Fruit fly (Drosophila melanogaster): ENCODE data around the gene Cad87A.

Gene Cad87A

DNA sequence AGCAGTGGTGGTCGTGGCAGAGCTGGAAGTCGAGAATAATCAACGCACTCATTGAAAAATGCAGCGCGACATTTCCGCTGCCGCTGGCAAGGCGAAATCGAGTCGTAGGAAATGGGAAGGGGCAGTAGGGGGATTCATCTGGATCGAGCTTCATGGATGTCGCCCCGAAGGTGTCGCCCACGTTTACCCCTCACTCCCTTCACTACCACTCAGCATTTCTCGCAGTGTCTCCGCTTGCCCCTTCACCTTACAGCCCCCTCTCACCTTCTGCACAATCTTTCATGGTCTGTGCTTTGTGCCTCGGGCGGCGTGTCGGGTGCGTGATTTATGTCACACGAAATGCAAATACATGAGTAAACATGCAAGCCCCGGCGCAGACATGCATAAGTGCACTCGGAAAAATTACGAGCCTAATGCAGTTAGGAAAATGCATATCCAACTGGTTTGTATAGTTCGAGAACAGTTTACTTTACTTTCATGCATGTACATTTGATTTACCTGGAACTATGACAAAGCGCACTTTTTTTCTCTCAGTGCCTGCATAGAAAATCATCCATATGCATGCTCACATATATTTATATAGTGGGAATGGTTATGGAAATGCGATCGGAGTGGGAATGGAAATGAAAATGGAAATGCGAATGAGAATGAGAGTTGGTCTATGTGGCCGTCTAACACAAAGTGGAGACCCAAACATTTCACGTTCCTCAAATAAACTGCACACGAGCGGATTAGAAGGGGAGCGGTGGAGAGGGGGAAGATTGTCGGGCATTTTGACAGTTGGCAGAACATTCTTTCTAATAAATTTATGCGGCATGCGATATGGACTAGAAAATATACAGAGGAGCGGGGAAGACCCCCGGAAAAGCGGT is 99.3 kb downstream of the Cad87A start (continued):
- TF ChIP-seq ase (GFP tag; IDR thresholded peaks at IDR 0.05) (peak; percentile 90), CG9932 (GFP tag; IDR thresholded peaks at IDR 0.05) (no peak), CG7963 (GFP tag; IDR thresholded peaks at IDR 0.05; ENCODE audit: partially characterized antibody) (no peak), CG43689 (GFP tag; IDR thresholded peaks at IDR 0.05) (peak; percentile 68; the same call in 1 of the 2 replicates), CG18599 (GFP tag; optimal IDR thresholded peaks at IDR 0.05) (peak; percentile 76), sug (tag; optimal IDR thresholded peaks at IDR 0.05) (peak; percentile 33), BEAF-32 (GFP tag; optimal IDR thresholded peaks at IDR 0.05) (no peak), CG11723 (GFP tag; optimal IDR thresholded peaks at IDR 0.05) (peak; percentile 79), CG16815 (GFP tag; optimal IDR thresholded peaks at IDR 0.05) (peak; percentile 67), CG7357 (GFP tag; IDR thresholded peaks at IDR 0.05) (peak; percentile 83), Optix (GFP tag; IDR thresholded peaks at IDR 0.05) (peak; percentile 93), Lpt (GFP tag; optimal IDR thresholded peaks at IDR 0.05) (no peak), usp (GFP tag; optimal IDR thresholded peaks at IDR 0.05) (no peak), CG3847 (GFP tag; IDR thresholded peaks at IDR 0.05) (peak; percentile 64), Ada2b (GFP tag; IDR thresholded peaks at IDR 0.05) (peak; percentile 75), Ets65A (GFP tag) (peak; percentile 98), HLH54F (GFP tag; optimal IDR thresholded peaks at IDR 0.05) (peak; percentile 51), hb (GFP tag; IDR thresholded peaks at IDR 0.05; ENCODE audit: partially characterized antibody) (no peak), Hr78 (GFP tag; optimal IDR thresholded peaks at IDR 0.05) (peak in 1 of 2 experiments; percentile 97), CG30403 (GFP tag; optimal IDR thresholded peaks at IDR 0.05) (peak; percentile 88), wek (GFP tag; optimal IDR thresholded peaks at IDR 0.05) (peak; percentile 81), Camta (GFP tag; optimal IDR thresholded peaks at IDR 0.05) (peak; percentile 92), Taf1 (GFP tag; IDR thresholded peaks at IDR 0.05) (no peak; the same call in 1 of the 2 replicates), CG10209 (GFP tag; optimal IDR thresholded peaks at IDR 0.05) (peak; percentile 84), tio (GFP tag; optimal IDR thresholded peaks at IDR 0.05) (peak; percentile 88), CG14050 (GFP tag; IDR thresholded peaks at IDR 0.05) (peak; percentile 80), insv (GFP tag; optimal IDR thresholded peaks at IDR 0.05) (no peak), grau (tag; optimal IDR thresholded peaks at IDR 0.05) (peak; percentile 82), lola (GFP tag; optimal IDR thresholded peaks at IDR 0.05) (peak in 1 of 3 experiments; percentile 88), lmd (GFP tag; IDR thresholded peaks at IDR 0.05) (peak; percentile 88), CG31441 (GFP tag; IDR thresholded peaks at IDR 0.05) (peak; percentile 94), emc (GFP tag; optimal IDR thresholded peaks at IDR 0.05) (peak; percentile 36), CG30431 (GFP tag; optimal IDR thresholded peaks at IDR 0.05) (peak; percentile 83), CG4424 (GFP tag; optimal IDR thresholded peaks at IDR 0.05) (peak; percentile 93), CG1233 (GFP tag; optimal IDR thresholded peaks at IDR 0.05) (peak; percentile 82), CG11560 (tag; IDR thresholded peaks at IDR 0.05) (peak; percentile 66), CG4820 (GFP tag; optimal IDR thresholded peaks at IDR 0.05) (peak; percentile 94), MESR4 (GFP tag; optimal IDR thresholded peaks at IDR 0.05) (peak; percentile 14), CG17612 (GFP tag; IDR thresholded peaks at IDR 0.05) (peak; percentile 66; the same call in 1 of the 2 replicates), fd96Cb (tag; optimal IDR thresholded peaks at IDR 0.05) (peak; percentile 96), BtbVII (GFP tag; optimal IDR thresholded peaks at IDR 0.05) (peak; percentile 37), tgo (GFP tag; IDR thresholded peaks at IDR 0.05) (peak; percentile 79), CG1024 (GFP tag; IDR thresholded peaks at IDR 0.05) (peak; percentile 93), repo (GFP tag; optimal IDR thresholded peaks at IDR 0.05) (peak; percentile 88), CG12744 (GFP tag; optimal IDR thresholded peaks at IDR 0.05) (peak; percentile 25), CG11695 (GFP tag; IDR thresholded peaks at IDR 0.05) (peak; percentile 74; the same call in 2 of the 3 replicates), HmgD (GFP tag; optimal IDR thresholded peaks at IDR 0.05) (peak; percentile 70), CG9437 (GFP tag; optimal IDR thresholded peaks at IDR 0.05) (peak; percentile 73), dm (GFP tag; optimal IDR thresholded peaks at IDR 0.05) (peak; percentile 81)

All from whole organism, embryonic.